Worm (Caenorhabditis elegans) whole organism, early embryonic: ENCODE measurements around the gene F26F2.4.

ENCODE experiments used
- ceh-13 ChIP-seq: fragments of 200-800 bp; sonication (Bioruptor generic); optimal IDR thresholded peaks from 2 replicates; lab custom pipeline; 2018; ENCODE audit warnings: mild to moderate bottlenecking, missing genetic modification characterization, missing compliant biosample characterization
- hmg-4 ChIP-seq: fragments of 200-800 bp; sonication (Bioruptor generic); optimal IDR thresholded peaks from 2 replicates; lab custom pipeline; 2018; ENCODE audit warnings: mild to moderate bottlenecking, missing genetic modification characterization, missing compliant biosample characterization

ce11 chrV:20566454-20566853, 2.6 kb upstream of the F26F2.4 start, which contains the start of gene F26F2.3:
- TF ChIP-seq hmg-4 (GFP tag; lab: Kevin White, UChicago) = no peak
- TF ChIP-seq ceh-13 (GFP tag; lab: Kevin White, UChicago) = no peak
